Worm (Caenorhabditis elegans): Measurements from ENCODE around the gene F21A3.2.
A peak's percentile ranks its signal among the peaks of the same experiment; 100 is the strongest.

F21A3.2 gene

DNA sequence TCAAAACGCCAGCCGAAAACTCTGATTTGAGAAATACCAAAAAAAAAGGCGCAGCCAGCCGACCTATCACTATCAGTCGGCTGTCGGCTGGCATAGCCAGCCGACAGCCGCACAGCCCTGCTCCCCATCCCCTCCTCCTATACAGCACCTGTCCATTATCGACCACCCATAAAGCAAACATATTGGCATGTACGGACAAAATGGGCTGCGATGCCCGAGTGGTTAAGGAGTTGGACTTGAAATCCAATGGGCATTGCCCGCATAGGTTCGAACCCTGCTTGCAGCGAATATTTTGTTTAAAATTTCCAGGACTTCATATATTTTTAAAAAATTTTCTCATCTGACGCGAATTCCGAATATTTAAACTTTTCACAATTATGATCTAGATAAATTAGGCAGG is 16.6 kb upstream of the F21A3.2 start:
- TF ChIP-seq tbp1 (GFP tag; optimal IDR thresholded peaks at IDR 0.05) = peak; percentile 73
- no peak for TF ChIP-seq B0035.1 (tag; optimal IDR thresholded peaks at IDR 0.05)
- TF ChIP-seq rpc-1 (optimal IDR thresholded peaks at IDR 0.05) = peak; percentile 26
- TF ChIP-seq rpc-1 (tag; optimal IDR thresholded peaks at IDR 0.05) = peak; percentile 52
- TF ChIP-seq xnd-1 (tag; optimal IDR thresholded peaks at IDR 0.05) = no peak
- peak; percentile 52 for TF ChIP-seq B0261.1 (tag; optimal IDR thresholded peaks at IDR 0.05)

DNA sequence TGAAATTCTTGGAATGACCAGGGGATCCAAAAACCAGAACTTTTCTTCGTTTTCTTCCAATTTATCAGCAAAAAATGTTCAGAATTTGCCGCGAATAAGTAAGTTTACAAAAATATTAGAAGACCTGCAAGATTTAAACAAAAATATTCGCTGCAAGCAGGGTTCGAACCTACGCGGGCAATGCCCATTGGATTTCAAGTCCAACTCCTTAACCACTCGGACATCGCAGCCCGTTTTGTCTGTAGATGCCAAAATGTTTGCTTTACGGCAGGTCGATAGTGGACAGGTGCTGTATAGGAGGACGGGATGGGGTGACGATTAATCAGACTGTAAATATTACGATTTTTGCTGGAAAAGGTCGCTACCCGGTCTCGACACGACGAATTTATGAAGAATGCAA is 14.0 kb upstream of the F21A3.2 start:
- TF ChIP-seq hsf-1 (GFP tag; IDR thresholded peaks at IDR 0.05) = peak; percentile 51; the same call in 1 of the 2 replicates
- TF ChIP-seq mxl-1 (tag; optimal IDR thresholded peaks at IDR 0.05) = peak; percentile 22
- peak; percentile 7 for TF ChIP-seq mes-4 (tag; optimal IDR thresholded peaks at IDR 0.05)
- no peak for TF ChIP-seq somi-1 (GFP tag; optimal IDR thresholded peaks at IDR 0.05)
- no peak for TF ChIP-seq snpc-1.1 (tag; optimal IDR thresholded peaks at IDR 0.05; ENCODE audit: insufficient read depth)
- peak; percentile 36; the same call in 1 of the 2 replicates for TF ChIP-seq D2030.7 (GFP tag; IDR thresholded peaks at IDR 0.05)
- no peak for TF ChIP-seq unc-130 (GFP tag; optimal IDR thresholded peaks at IDR 0.05)
- peak; percentile 13 for TF ChIP-seq zim-3 (tag; optimal IDR thresholded peaks at IDR 0.05)
- peak; percentile 23 for TF ChIP-seq ztf-26 (tag; optimal IDR thresholded peaks at IDR 0.05)
- TF ChIP-seq Y79H2A.3 (GFP tag; conservative IDR thresholded peaks at IDR 0.05) = no peak
- TF ChIP-seq lin-40 (tag; optimal IDR thresholded peaks at IDR 0.05) = no peak
- 0 out of 2 replicates have a peak, but pooled peaks have one; percentile 54 for TF ChIP-seq madf-3 (GFP tag; IDR thresholded peaks at IDR 0.05)
- TF ChIP-seq Y95B8A.8 (GFP tag; IDR thresholded peaks at IDR 0.05) = 0 out of 2 replicates have a peak, but pooled peaks have one; percentile 49
- TF ChIP-seq ceh-58 (GFP tag; IDR thresholded peaks at IDR 0.05) = no peak
- no peak for TF ChIP-seq egl-18 (GFP tag; IDR thresholded peaks at IDR 0.05)
- TF ChIP-seq egl-44 (GFP tag; IDR thresholded peaks at IDR 0.05) = 0 out of 2 replicates have a peak, but pooled peaks have one; percentile 40
- peak; percentile 54 for TF ChIP-seq ZK185.1 (tag; optimal IDR thresholded peaks at IDR 0.05; ENCODE audit: poor library complexity, severe bottlenecking)
- peak; percentile 68 for TF ChIP-seq nhr-90 (tag; optimal IDR thresholded peaks at IDR 0.05)
- peak; percentile 50 for TF ChIP-seq snpc-4 (GFP tag; optimal IDR thresholded peaks at IDR 0.05)
- TF ChIP-seq snpc-4 (tag; optimal IDR thresholded peaks at IDR 0.05) = peak in 1 of 4 experiments; percentile 43
- TF ChIP-seq ceh-100 (GFP tag; IDR thresholded peaks at IDR 0.05) = 0 out of 2 replicates have a peak, but pooled peaks have one; percentile 18
- 0 out of 2 replicates have a peak, but pooled peaks have one; percentile 56 for TF ChIP-seq pbrm-1 (GFP tag; IDR thresholded peaks at IDR 0.05)
- TF ChIP-seq snpc-1.3 (tag; optimal IDR thresholded peaks at IDR 0.05; ENCODE audit: insufficient read depth) = peak; percentile 16
- TF ChIP-seq cebp-2 (GFP tag; IDR thresholded peaks at IDR 0.05) = 0 out of 2 replicates have a peak, but pooled peaks have one; percentile 71
- TF ChIP-seq B0261.1 (tag; optimal IDR thresholded peaks at IDR 0.05) = peak; percentile 90
- no peak for TF ChIP-seq lir-1 (GFP tag; conservative IDR thresholded peaks at IDR 0.05)
- TF ChIP-seq athp-1 (tag; optimal IDR thresholded peaks at IDR 0.05) = peak; percentile 12
- TF ChIP-seq F23B12.7 (tag; optimal IDR thresholded peaks at IDR 0.05; ENCODE audit: insufficient read depth) = peak; percentile 25
- TF ChIP-seq ceh-27 (GFP tag; optimal IDR thresholded peaks at IDR 0.05) = peak; percentile 15
- peak; percentile 22 for TF ChIP-seq nhr-80 (tag; optimal IDR thresholded peaks at IDR 0.05)
- TF ChIP-seq sptf-2 (GFP tag; optimal IDR thresholded peaks at IDR 0.05) = no peak
- peak; percentile 75 for TF ChIP-seq rpc-1 (optimal IDR thresholded peaks at IDR 0.05)
- TF ChIP-seq rpc-1 (tag; optimal IDR thresholded peaks at IDR 0.05) = peak; percentile 87
- peak; percentile 36 for TF ChIP-seq repo-1 (tag; optimal IDR thresholded peaks at IDR 0.05)
- no peak for TF ChIP-seq cebp-1 (GFP tag; IDR thresholded peaks at IDR 0.05)
- peak; percentile 33 for TF ChIP-seq cebp-1 (tag; optimal IDR thresholded peaks at IDR 0.05)
- peak; percentile 46 for TF ChIP-seq madf-10 (tag; optimal IDR thresholded peaks at IDR 0.05)
- TF ChIP-seq nhr-179 (tag; optimal IDR thresholded peaks at IDR 0.05) = peak; percentile 49
- TF ChIP-seq lsl-1 (GFP tag; optimal IDR thresholded peaks at IDR 0.05) = peak; percentile 42
- no peak for TF ChIP-seq nfyb-1 (GFP tag; IDR thresholded peaks at IDR 0.05)
- peak; percentile 64 for TF ChIP-seq madf-6 (GFP tag; IDR thresholded peaks at IDR 0.05)
- peak; percentile 54; the same call in 1 of the 2 replicates for TF ChIP-seq rcor-1 (GFP tag; IDR thresholded peaks at IDR 0.05)
- peak; percentile 61 for TF ChIP-seq ztf-18 (tag; optimal IDR thresholded peaks at IDR 0.05)
- TF ChIP-seq nhr-27 (tag; optimal IDR thresholded peaks at IDR 0.05) = no peak

Measured in whole organism, young adult.